Fruit fly (Drosophila melanogaster): ENCODE measurements around the gene CG7824.

DNA sequence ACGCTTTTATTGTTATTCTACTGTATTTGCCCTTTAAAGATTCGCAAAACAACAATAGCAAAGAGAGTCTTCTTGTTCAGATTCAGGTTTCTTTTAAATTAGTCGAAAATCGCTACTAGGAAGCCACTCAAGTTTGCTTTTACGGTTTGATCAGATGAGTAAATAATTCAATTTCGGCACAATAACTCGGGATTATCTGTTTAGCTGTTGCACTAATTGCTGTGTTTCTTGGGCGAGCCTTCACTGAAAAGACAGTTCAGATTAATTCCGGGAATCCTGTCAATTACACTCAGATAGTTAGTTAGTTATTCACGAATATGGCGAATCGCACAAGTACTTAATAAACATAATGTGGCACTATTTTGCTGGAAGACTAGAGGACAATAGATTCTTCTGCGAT is 8.0 kb upstream of the CG7824 start:
- no peak for TF ChIP-seq esn (GFP tag; optimal IDR thresholded peaks at IDR 0.05)
- no peak for TF ChIP-seq CG10669 (GFP tag; optimal IDR thresholded peaks at IDR 0.05)
- no peak for TF ChIP-seq net (GFP tag; optimal IDR thresholded peaks at IDR 0.05)
- TF ChIP-seq CG8632 (GFP tag; optimal IDR thresholded peaks at IDR 0.05) = no peak
- TF ChIP-seq salr (GFP tag; optimal IDR thresholded peaks at IDR 0.05) = no peak
- TF ChIP-seq CG16779 (tag; optimal IDR thresholded peaks at IDR 0.05) = no peak
- no peak for TF ChIP-seq Sox14 (GFP tag; optimal IDR thresholded peaks at IDR 0.05)
- no peak for TF ChIP-seq svp (GFP tag)
- no peak for TF ChIP-seq CG4318 (GFP tag; optimal IDR thresholded peaks at IDR 0.05)
- TF ChIP-seq cyc (GFP tag; optimal IDR thresholded peaks at IDR 0.05) = no peak
- peak; percentile 42 for TF ChIP-seq fkh (GFP tag; optimal IDR thresholded peaks at IDR 0.05)
- no peak for TF ChIP-seq Ets96B (tag; optimal IDR thresholded peaks at IDR 0.05)
- TF ChIP-seq ss (GFP tag; optimal IDR thresholded peaks at IDR 0.05) = no peak
- TF ChIP-seq CG1621 (tag; optimal IDR thresholded peaks at IDR 0.05) = no peak
